Worm (Caenorhabditis elegans) whole organism, midembryonic: Measurements from ENCODE around the gene F31F4.17.

Experiments
- cog-1 ChIP-seq: sonication (generic microtip); optimal IDR thresholded peaks from 2 replicates; lab custom pipeline; 2016; ENCODE audit warnings: missing genetic modification characterization, missing compliant biosample characterization
- flt-1 ChIP-seq: fragments of 200-800 bp; sonication (Bioruptor generic); IDR thresholded peaks from 2 replicates; pipeline ENCODE4 v1.3.6; 2022; ENCODE audit warnings: missing genetic modification characterization, missing compliant biosample characterization
- ref-1 ChIP-seq: fragments of 200-800 bp; sonication (Bioruptor generic); conservative IDR thresholded peaks from 2 replicates; pipeline ENCODE4 v1.3.6; 2022; ENCODE audit warnings: missing genetic modification reagents, missing genetic modification characterization, missing compliant biosample characterization
- tab-1 ChIP-seq: fragments of 200-800 bp; sonication (Bioruptor generic); IDR thresholded peaks from 2 replicates; pipeline ENCODE4 v1.3.6; 2022; ENCODE audit warnings: missing genetic modification characterization, missing compliant biosample characterization

ce11 chrV:654402-654801, 5.7 kb downstream of the F31F4.17 start, which contains the start of gene srj-6:
- TF ChIP-seq flt-1 (GFP tag; lab: Robert Waterston, UW) (no peak), tab-1 (no peak), cog-1 (no peak), ref-1 (GFP tag; lab: Robert Waterston, UW) (no peak)
